Fruit fly (Drosophila melanogaster) whole organism, embryonic: ENCODE measurements around the gene CG7963.
A peak's percentile ranks its signal among the peaks of the same experiment; 100 is the strongest.

Experiments
- B-H2 ChIP-seq: fragments of 200-800 bp; sonication (Bioruptor generic); optimal IDR thresholded peaks from 2 replicates; lab custom pipeline; 2018; ENCODE audit warnings: missing biosample characterization, mild to moderate bottlenecking, missing genetic modification characterization
- BEAF-32 ChIP-seq: fragments of 200-800 bp; sonication (Bioruptor generic); optimal IDR thresholded peaks from 3 replicates; lab custom pipeline; 2017; ENCODE audit warnings: missing biosample characterization, missing genetic modification characterization, mild to moderate bottlenecking, moderate library complexity, missing genetic modification reagents
- Bgb ChIP-seq: fragments of 200-800 bp; sonication (Bioruptor generic); IDR thresholded peaks from 2 replicates; pipeline ENCODE4 v1.3.6; 2022; ENCODE audit warnings: missing biosample characterization, missing genetic modification characterization; ENCODE audit not compliant: partially characterized antibody
- CG10321 ChIP-seq: fragments of 200-800 bp; sonication (Bioruptor generic); IDR thresholded peaks from 2 replicates; pipeline ENCODE4 v1.3.6; 2022; ENCODE audit warnings: missing biosample characterization, missing genetic modification characterization
- CG12236 ChIP-seq: fragments of 200-800 bp; sonication (Bioruptor generic); optimal IDR thresholded peaks from 2 replicates; lab custom pipeline; 2016; ENCODE audit warnings: missing biosample characterization, missing genetic modification characterization
- CG1233 ChIP-seq: fragments of 200-800 bp; sonication (Bioruptor generic); optimal IDR thresholded peaks from 4 replicates; lab custom pipeline; 2018; ENCODE audit warnings: missing biosample characterization, mild to moderate bottlenecking, missing genetic modification characterization
- CG17359 ChIP-seq: fragments of 200-800 bp; sonication (Bioruptor generic); optimal IDR thresholded peaks from 3 replicates; lab custom pipeline; 2018; ENCODE audit warnings: missing biosample characterization, mild to moderate bottlenecking, missing genetic modification characterization, moderate library complexity
- CG17568 ChIP-seq: fragments of 200-800 bp; sonication (Bioruptor generic); optimal IDR thresholded peaks from 2 replicates; lab custom pipeline; 2018; ENCODE audit warnings: missing biosample characterization, mild to moderate bottlenecking, missing genetic modification characterization, moderate library complexity
- CG17912 ChIP-seq: fragments of 200-800 bp; sonication (Bioruptor generic); optimal IDR thresholded peaks from 2 replicates; lab custom pipeline; 2018; ENCODE audit warnings: missing biosample characterization, mild to moderate bottlenecking, missing genetic modification characterization
- CG2120 ChIP-seq: fragments of 200-800 bp; sonication (Bioruptor generic); optimal IDR thresholded peaks from 3 replicates; lab custom pipeline; 2016; ENCODE audit warnings: missing biosample characterization, missing genetic modification characterization
- CG2678 ChIP-seq: fragments of 200-800 bp; sonication (Bioruptor generic); optimal IDR thresholded peaks from 3 replicates; lab custom pipeline; 2019; ENCODE audit warnings: missing biosample characterization, mild to moderate bottlenecking, missing genetic modification characterization, moderate library complexity
- CG2875 ChIP-seq: fragments of 200-800 bp; sonication (Bioruptor generic); optimal IDR thresholded peaks from 2 replicates; lab custom pipeline; 2017; ENCODE audit warnings: missing biosample characterization, mild to moderate bottlenecking, missing genetic modification characterization, missing genetic modification reagents
- CG32532 ChIP-seq: fragments of 200-800 bp; sonication (Bioruptor generic); IDR thresholded peaks from 2 replicates; pipeline ENCODE4 v1.3.6; 2022; ENCODE audit warnings: missing biosample characterization, missing genetic modification characterization
- CG32772 ChIP-seq: fragments of 200-800 bp; sonication (Bioruptor generic); IDR thresholded peaks from 2 replicates; pipeline ENCODE4 v1.3.6; 2022; ENCODE audit warnings: missing biosample characterization, missing genetic modification characterization
- CG33213 ChIP-seq: fragments of 200-800 bp; sonication (Bioruptor generic); optimal IDR thresholded peaks from 3 replicates; lab custom pipeline; 2016; ENCODE audit warnings: missing biosample characterization, missing genetic modification characterization
- CG3407 ChIP-seq: fragments of 200-800 bp; sonication (Bioruptor generic); optimal IDR thresholded peaks from 2 replicates; lab custom pipeline; 2018; ENCODE audit warnings: missing biosample characterization, mild to moderate bottlenecking, missing genetic modification characterization
- CG34224 ChIP-seq: fragments of 200-800 bp; sonication (Bioruptor generic); IDR thresholded peaks from 3 replicates; pipeline ENCODE4 v1.3.6; 2022; ENCODE audit warnings: missing biosample characterization, missing genetic modification characterization; ENCODE audit not compliant: partially characterized antibody
- CG4617 ChIP-seq: fragments of 200-800 bp; sonication (Bioruptor generic); optimal IDR thresholded peaks from 3 replicates; lab custom pipeline; 2016; ENCODE audit warnings: missing biosample characterization, missing genetic modification characterization, borderline replicate concordance
- CG4707 ChIP-seq: fragments of 200-800 bp; sonication (Bioruptor generic); optimal IDR thresholded peaks from 2 replicates; lab custom pipeline; 2018; ENCODE audit warnings: missing biosample characterization, mild to moderate bottlenecking, missing genetic modification characterization, moderate library complexity
- CG7928 ChIP-seq: fragments of 200-800 bp; sonication (Bioruptor generic); optimal IDR thresholded peaks from 2 replicates; lab custom pipeline; 2017; ENCODE audit warnings: missing biosample characterization, mild to moderate bottlenecking, missing genetic modification characterization
- CG7963 ChIP-seq: fragments of 200-800 bp; sonication (Bioruptor generic); IDR thresholded peaks from 3 replicates; pipeline ENCODE4 v1.3.6; 2022; ENCODE audit warnings: missing biosample characterization, missing genetic modification characterization; ENCODE audit not compliant: partially characterized antibody
- CG8281 ChIP-seq: fragments of 200-800 bp; sonication (Bioruptor generic); optimal IDR thresholded peaks from 2 replicates; lab custom pipeline; 2018; ENCODE audit warnings: missing biosample characterization, mild to moderate bottlenecking, missing genetic modification characterization, moderate library complexity
- CG9215 ChIP-seq: fragments of 200-800 bp; sonication (Bioruptor generic); IDR thresholded peaks from 2 replicates; pipeline ENCODE4 v1.3.6; 2022; ENCODE audit warnings: missing biosample characterization, missing genetic modification characterization
- Dref ChIP-seq: fragments of 200-800 bp; sonication (Bioruptor generic); IDR thresholded peaks from 2 replicates; pipeline ENCODE4 v1.3.6; 2022; ENCODE audit warnings: missing biosample characterization, missing genetic modification characterization
- Eip74EF ChIP-seq, 2 experiments: fragments of 200-800 bp in 1 of 2; fragments of >200 bp in 1 of 2; sonication (Bioruptor generic) in 1 of 2; optimal IDR thresholded peaks; 2 replicates each; lab custom pipeline; 2017 to 2019; ENCODE audit warnings: missing biosample characterization in 2 of 2, missing genetic modification characterization in 2 of 2, mild to moderate bottlenecking in 1 of 2, moderate library complexity in 1 of 2
- Hsf ChIP-seq: fragments of 200-800 bp; sonication (Bioruptor generic); optimal IDR thresholded peaks from 3 replicates; lab custom pipeline; 2016; ENCODE audit warnings: missing biosample characterization, missing genetic modification characterization
- Pdp1 ChIP-seq, 2 experiments: fragments of 200-800 bp; sonication (Bioruptor generic); optimal IDR thresholded peaks; 3 replicates each; lab custom pipeline; 2016; ENCODE audit warnings: missing biosample characterization in 2 of 2, missing genetic modification characterization in 2 of 2, mild to moderate bottlenecking in 1 of 2, moderate library complexity in 1 of 2
- Ptx1 ChIP-seq: fragments of 200-800 bp; sonication (Bioruptor generic); IDR thresholded peaks from 2 replicates; pipeline ENCODE4 v1.3.6; 2022; ENCODE audit warnings: missing biosample characterization, missing genetic modification characterization
- Scr ChIP-seq: fragments of 200-800 bp; sonication (Bioruptor generic); IDR thresholded peaks from 2 replicates; pipeline ENCODE4 v1.3.6; 2022; ENCODE audit warnings: missing biosample characterization, missing genetic modification characterization; ENCODE audit not compliant: partially characterized antibody
- Stat92E ChIP-seq, 3 experiments: fragments of >200 bp in 2 of 3; fragments of 200-800 bp in 1 of 3; sonication (Bioruptor generic) in 1 of 3; optimal IDR thresholded peaks; 2 replicates each; lab custom pipeline; 2017 to 2019; ENCODE audit warnings: missing biosample characterization in 3 of 3, missing genetic modification characterization in 3 of 3, mild to moderate bottlenecking in 1 of 3, moderate library complexity in 1 of 3
- YL-1 ChIP-seq: fragments of 200-800 bp; sonication (Bioruptor generic); optimal IDR thresholded peaks from 3 replicates; lab custom pipeline; 2017; ENCODE audit warnings: missing biosample characterization, mild to moderate bottlenecking, missing genetic modification characterization
- cas ChIP-seq: fragments of 200-800 bp; sonication (Bioruptor generic); IDR thresholded peaks from 2 replicates; pipeline ENCODE4 v1.3.6; 2022; ENCODE audit warnings: missing biosample characterization, missing genetic modification characterization
- caup ChIP-seq: fragments of 200-800 bp; sonication (Bioruptor generic); optimal IDR thresholded peaks from 3 replicates; lab custom pipeline; 2017; ENCODE audit warnings: missing biosample characterization, mild to moderate bottlenecking, missing genetic modification characterization, moderate library complexity; ENCODE audit not compliant: severe bottlenecking
- crp ChIP-seq, 2 experiments: fragments of 200-800 bp; sonication (Bioruptor generic); optimal IDR thresholded peaks; 2 replicates in 1 of 2; 3 replicates in 1 of 2; lab custom pipeline; 2017; ENCODE audit warnings: missing biosample characterization in 2 of 2, missing genetic modification characterization in 2 of 2, mild to moderate bottlenecking in 1 of 2, moderate library complexity in 1 of 2
- dm ChIP-seq: fragments of 200-800 bp; sonication (Bioruptor generic); optimal IDR thresholded peaks from 3 replicates; lab custom pipeline; 2016; ENCODE audit warnings: missing biosample characterization, missing genetic modification characterization
- eve ChIP-seq, 2 experiments: fragments of >200 bp; optimal IDR thresholded peaks; 2 replicates each; lab custom pipeline; 2017; ENCODE audit warnings: missing biosample characterization in 2 of 2, missing genetic modification characterization in 2 of 2
- pan ChIP-seq, 4 experiments: fragments of >200 bp in 3 of 4; fragments of 200-800 bp in 1 of 4; sonication (Bioruptor generic) in 1 of 4; optimal IDR thresholded peaks in 3 of 4; IDR thresholded peaks in 1 of 4; 2 replicates each; pipeline versions ENCODE4 v1.3.6 to Lab custom; 2017 to 2022; ENCODE audit warnings: missing biosample characterization in 2 of 4, missing genetic modification characterization in 2 of 4, mixed read lengths in 1 of 4
- pb ChIP-seq: fragments of 200-800 bp; sonication (Bioruptor generic); optimal IDR thresholded peaks from 3 replicates; lab custom pipeline; 2016; ENCODE audit warnings: missing biosample characterization, missing genetic modification characterization
- psq ChIP-seq: fragments of 200-800 bp; sonication (Bioruptor generic); optimal IDR thresholded peaks from 2 replicates; lab custom pipeline; 2017; ENCODE audit warnings: missing biosample characterization, missing genetic modification characterization
- row ChIP-seq: fragments of 200-800 bp; sonication (Bioruptor generic); IDR thresholded peaks from 3 replicates; pipeline ENCODE4 v1.3.6; 2022; ENCODE audit warnings: missing biosample characterization, missing genetic modification characterization
- tll ChIP-seq, 2 experiments: fragments of 200-800 bp in 1 of 2; fragments of >200 bp in 1 of 2; sonication (Bioruptor generic) in 1 of 2; optimal IDR thresholded peaks; 2 replicates each; lab custom pipeline; 2017 to 2019; ENCODE audit warnings: missing biosample characterization in 2 of 2, missing genetic modification characterization in 2 of 2, mild to moderate bottlenecking in 1 of 2, moderate library complexity in 1 of 2
- tup ChIP-seq: fragments of 200-800 bp; sonication (Bioruptor generic); optimal IDR thresholded peaks from 2 replicates; lab custom pipeline; 2016; ENCODE audit warnings: missing biosample characterization, mild to moderate bottlenecking, missing genetic modification characterization, moderate library complexity
- unc-4 ChIP-seq: fragments of 200-800 bp; sonication (Bioruptor generic); IDR thresholded peaks from 2 replicates; pipeline ENCODE4 v1.3.6; 2022; ENCODE audit warnings: missing biosample characterization, missing genetic modification characterization; ENCODE audit not compliant: partially characterized antibody
- usp ChIP-seq: fragments of >200 bp; optimal IDR thresholded peaks from 2 replicates; lab custom pipeline; 2017; ENCODE audit warnings: missing biosample characterization, missing genetic modification characterization
- vnd ChIP-seq: fragments of 200-800 bp; sonication (Bioruptor generic); IDR thresholded peaks from 3 replicates; pipeline ENCODE4 v1.3.6; 2022; ENCODE audit warnings: missing biosample characterization, missing genetic modification characterization; ENCODE audit not compliant: partially characterized antibody

The CG7963 gene

DNA sequence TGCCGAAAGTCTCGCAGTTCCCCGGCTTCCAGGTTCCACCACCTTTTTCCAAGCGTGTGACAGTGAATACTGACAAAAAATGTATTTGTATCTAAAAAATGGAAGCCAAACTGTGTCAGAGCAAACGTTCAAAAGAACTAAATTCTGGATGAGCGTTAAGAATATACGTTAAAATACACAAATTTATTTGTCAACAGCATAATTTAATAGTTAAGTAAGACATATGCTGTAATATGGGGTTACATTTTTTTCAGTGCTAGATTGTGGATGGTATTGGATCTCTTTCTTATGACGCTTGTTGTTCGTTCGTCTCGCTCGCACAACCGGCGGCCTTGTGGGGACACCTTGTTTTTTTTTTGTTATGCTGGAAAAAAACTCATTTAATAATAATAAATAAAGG, 7.0 kb upstream of the CG7963 start (continued):
- TF ChIP-seq dm (GFP tag; lab: Kevin White, UChicago) (peak; percentile 85), Bgb (no peak), usp (GFP tag; lab: Kevin White, UChicago) (no peak), Scr (GFP tag; lab: Robert Waterston, UW) (no peak)

DNA sequence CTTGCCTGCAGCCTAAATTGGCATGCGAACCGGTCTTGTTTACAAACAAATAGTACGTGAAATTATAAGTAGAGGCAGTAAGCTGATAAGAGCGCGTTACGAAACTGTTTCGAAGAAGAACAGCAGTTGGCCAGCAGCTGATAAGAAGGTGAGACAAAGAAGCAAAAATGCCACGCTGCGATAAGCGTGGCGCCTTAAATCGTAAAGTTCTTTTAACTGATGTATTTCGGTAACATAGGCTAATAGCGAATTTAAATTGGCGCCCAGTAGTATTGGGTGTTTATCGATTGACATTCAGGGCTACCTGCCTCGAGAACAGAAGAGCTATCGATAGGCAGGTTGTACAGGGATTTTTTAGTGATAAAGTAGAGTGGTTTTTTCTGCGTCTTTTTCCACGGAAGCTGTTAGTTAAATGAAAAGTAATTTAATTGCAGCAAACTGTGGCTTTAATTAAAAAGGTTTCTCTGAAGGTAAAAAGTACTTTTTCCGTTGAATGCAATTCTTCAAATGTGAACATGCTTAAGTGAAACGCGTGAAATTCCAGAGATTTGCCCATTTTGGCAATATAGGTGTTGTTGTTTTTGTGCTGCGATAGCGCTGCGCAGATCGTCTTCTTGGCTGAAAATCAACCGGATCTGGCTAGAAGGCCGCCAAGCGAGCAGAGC, 5.9 kb upstream of the CG7963 start, which contains the start of gene stck:
Gene stck (plus strand): TSS at position 353 of the 665 bp plus-strand sequence.
- TF ChIP-seq CG2678 (tag; lab: Kevin White, UChicago) (no peak), BEAF-32 (peak; percentile 81), CG4617 (GFP tag; lab: Kevin White, UChicago) (peak; percentile 91), Eip74EF (GFP tag; optimal IDR thresholded peaks at IDR 0.05; lab: Kevin White, UChicago) (no peak), CG33213 (no peak), Pdp1 (GFP tag; optimal IDR thresholded peaks at IDR 0.05; lab: Kevin White, UChicago) (peak in 1 of 2 experiments; percentile 91), CG7963 (peak; percentile 74; the same call in 2 of the 3 replicates), unc-4 (GFP tag; lab: Robert Waterston, UW) (peak; percentile 63; the same call in 1 of the 2 replicates), CG17568 (GFP tag; lab: Kevin White, UChicago) (no peak), CG17912 (GFP tag; lab: Kevin White, UChicago) (peak; percentile 18), Dref (GFP tag; lab: Robert Waterston, UW) (peak; percentile 98), CG1233 (GFP tag; lab: Kevin White, UChicago) (no peak), pb (GFP tag; lab: Kevin White, UChicago) (no peak), eve (GFP tag; optimal IDR thresholded peaks at IDR 0.05; lab: Kevin White, UChicago) (no peak), CG7928 (GFP tag; lab: Kevin White, UChicago) (peak; percentile 96), Ptx1 (GFP tag; lab: Robert Waterston, UW) (no peak), YL-1 (GFP tag; lab: Kevin White, UChicago) (peak; percentile 68), CG32532 (GFP tag; lab: Robert Waterston, UW) (no peak), Hsf (GFP tag; lab: Kevin White, UChicago) (no peak), CG2875 (GFP tag; lab: Kevin White, UChicago) (no peak), CG12236 (no peak), row (GFP tag; lab: Robert Waterston, UW) (peak; percentile 54; the same call in 2 of the 3 replicates), CG2120 (peak; percentile 30), vnd (GFP tag; lab: Robert Waterston, UW) (peak; percentile 62; the same call in 2 of the 3 replicates), tup (no peak), crp (GFP tag; optimal IDR thresholded peaks at IDR 0.05; lab: Kevin White, UChicago) (peak in 1 of 2 experiments; percentile 16), CG4707 (GFP tag; lab: Kevin White, UChicago) (no peak), Stat92E (GFP tag; optimal IDR thresholded peaks at IDR 0.05; lab: Kevin White, UChicago) (peak in 1 of 3 experiments; percentile 16), CG32772 (GFP tag; lab: Robert Waterston, UW) (no peak), B-H2 (GFP tag; lab: Kevin White, UChicago) (no peak), psq (no peak), CG17359 (tag; lab: Kevin White, UChicago) (no peak), CG10321 (no peak), CG34224 (peak; percentile 61), cas (GFP tag; lab: Robert Waterston, UW) (no peak), caup (peak; percentile 17), CG8281 (tag; lab: Kevin White, UChicago) (no peak), tll (GFP tag; optimal IDR thresholded peaks at IDR 0.05; lab: Kevin White, UChicago) (no peak), CG9215 (no peak), CG3407 (peak; percentile 12), pan (optimal IDR thresholded peaks at IDR 0.05; lab: Kevin White, UChicago) (no peak), pan (GFP tag; optimal IDR thresholded peaks at IDR 0.05 in 1 of 2, IDR thresholded peaks at IDR 0.05 in 1 of 2) (no peak)
